Fruit fly (Drosophila melanogaster) whole organism, larva: ENCODE data around the gene Fpgs2.

Experiments used
- noc ChIP-seq: fragments of 200-800 bp; sonication (Bioruptor generic); optimal IDR thresholded peaks from 3 replicates; lab custom pipeline; 2019; ENCODE audit warnings: missing biosample characterization, mild to moderate bottlenecking, missing genetic modification characterization, moderate library complexity

The Fpgs2 gene

DNA sequence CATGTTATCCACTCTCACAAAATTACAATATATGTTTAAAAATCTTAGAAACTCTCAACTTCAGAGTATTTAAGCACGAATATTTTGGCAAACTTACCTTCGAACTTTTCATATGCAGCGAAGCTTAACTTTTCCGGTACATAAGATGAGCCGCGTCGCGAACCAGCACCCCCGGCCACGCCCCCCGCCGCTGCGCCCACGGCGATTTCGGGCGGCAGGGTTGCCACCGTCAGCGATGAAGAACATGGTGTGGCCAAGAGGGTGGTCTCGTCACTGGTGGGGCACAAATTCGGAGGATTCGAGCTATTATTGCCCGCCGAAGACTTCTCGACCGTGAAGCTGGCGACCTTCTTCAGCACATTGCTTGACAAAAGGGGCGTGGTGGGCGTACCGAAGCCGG, 30.1 kb downstream of the Fpgs2 start:
- TF ChIP-seq noc (tag; lab: Kevin White, UChicago): no peak

DNA sequence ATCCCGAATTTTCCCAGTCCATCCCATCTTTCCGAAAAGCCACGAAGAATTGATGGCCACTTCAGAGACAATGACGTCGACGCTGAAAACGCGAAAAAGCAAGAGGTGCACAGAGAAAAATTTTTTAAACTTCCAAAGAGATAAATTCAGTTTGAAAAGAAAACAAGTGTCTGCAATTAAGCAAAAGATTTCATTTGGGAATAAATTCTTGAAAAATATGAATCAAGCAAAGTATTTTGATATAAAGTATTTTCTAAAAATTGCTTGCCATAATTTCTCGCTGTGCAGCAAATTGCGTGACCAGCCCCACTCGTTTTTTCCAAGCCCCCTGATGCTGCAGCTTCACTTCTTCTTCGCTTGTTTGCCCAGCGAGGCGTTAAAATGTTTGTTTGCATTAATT, 31.9 kb downstream of the Fpgs2 start:
- TF ChIP-seq noc (tag; lab: Kevin White, UChicago): no peak

DNA sequence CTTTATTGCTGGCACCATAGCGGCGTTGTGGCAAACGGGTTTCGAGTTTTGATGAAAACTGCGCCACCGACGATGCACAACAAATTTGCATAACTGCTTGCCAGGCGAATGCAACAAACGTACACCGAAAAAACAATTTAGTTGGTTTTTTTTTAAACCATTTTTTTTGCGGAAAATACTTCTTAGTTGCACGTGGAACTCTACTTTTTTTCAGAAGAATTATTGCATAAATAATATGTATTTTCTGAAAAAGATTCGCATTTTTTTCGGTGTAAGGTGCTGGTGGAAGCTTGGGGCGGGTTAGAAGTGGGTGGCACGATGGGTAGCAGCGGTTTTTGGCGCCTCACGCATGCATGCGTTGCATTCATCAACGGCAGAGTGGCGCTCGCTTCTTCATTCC, 32.9 kb downstream of the Fpgs2 start:
- no peak for TF ChIP-seq noc (tag; lab: Kevin White, UChicago)

DNA sequence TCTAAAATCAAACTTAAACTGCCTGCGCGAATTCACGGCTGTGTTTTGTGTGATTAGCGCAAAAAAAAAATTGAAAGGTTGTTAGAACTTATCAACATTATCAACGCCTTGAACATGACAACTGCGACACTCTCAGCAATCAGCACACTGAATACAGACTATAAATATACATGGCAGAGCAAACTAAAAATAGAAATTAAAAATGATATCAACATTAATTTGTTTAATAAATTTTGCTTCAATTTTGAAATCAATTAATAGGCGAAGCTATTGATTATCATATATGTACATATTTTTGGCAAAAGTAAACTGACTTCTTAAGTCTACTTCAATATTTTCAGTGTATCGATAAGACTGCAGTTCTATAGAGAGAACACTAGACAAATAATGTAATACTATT, 34.0 kb downstream of the Fpgs2 start:
- TF ChIP-seq noc (tag; lab: Kevin White, UChicago): peak; percentile 89

DNA sequence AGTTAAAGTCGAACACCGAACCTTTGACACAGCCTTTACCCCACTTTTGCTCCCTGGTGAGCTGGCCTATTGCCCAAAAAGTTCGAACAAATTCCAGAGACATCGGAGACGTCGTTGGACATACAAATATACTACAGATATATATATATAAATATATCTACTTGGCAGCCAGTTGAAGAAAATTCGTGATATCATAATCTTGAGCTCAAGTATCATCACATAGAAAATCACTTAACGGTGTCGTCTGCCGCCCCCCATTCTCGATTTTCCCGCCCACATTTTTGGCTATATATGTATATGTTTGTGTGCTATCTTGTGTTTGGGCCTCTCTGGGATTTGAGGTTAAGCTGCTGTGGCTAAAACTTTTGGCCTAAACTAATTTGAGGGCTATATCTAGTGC, 37.1 kb downstream of the Fpgs2 start:
- no peak for TF ChIP-seq noc (tag; lab: Kevin White, UChicago)

DNA sequence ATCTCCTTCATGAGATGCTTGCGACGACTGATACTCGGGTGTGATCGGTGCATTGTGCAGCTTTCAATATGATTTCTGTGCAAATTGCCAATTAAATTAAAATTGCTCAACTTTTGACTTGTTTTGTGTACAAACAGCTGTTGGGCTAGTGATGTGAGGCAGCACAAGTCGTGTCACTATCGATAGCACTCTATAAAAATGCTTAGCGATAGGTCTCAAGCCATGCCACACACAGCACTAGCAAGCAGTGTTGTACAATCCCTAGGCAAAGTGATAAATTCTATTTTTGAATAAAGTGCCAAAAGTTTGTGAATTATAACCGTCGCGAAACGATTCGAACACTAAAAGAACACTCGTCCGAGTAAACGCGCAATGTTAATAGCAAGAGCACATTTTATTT, 41.8 kb downstream of the Fpgs2 start, which contains the start of gene CG31957:
Gene CG31957 (minus strand): TSS at position 176 of the 400 bp plus-strand sequence.
- no peak for TF ChIP-seq noc (tag; lab: Kevin White, UChicago)

DNA sequence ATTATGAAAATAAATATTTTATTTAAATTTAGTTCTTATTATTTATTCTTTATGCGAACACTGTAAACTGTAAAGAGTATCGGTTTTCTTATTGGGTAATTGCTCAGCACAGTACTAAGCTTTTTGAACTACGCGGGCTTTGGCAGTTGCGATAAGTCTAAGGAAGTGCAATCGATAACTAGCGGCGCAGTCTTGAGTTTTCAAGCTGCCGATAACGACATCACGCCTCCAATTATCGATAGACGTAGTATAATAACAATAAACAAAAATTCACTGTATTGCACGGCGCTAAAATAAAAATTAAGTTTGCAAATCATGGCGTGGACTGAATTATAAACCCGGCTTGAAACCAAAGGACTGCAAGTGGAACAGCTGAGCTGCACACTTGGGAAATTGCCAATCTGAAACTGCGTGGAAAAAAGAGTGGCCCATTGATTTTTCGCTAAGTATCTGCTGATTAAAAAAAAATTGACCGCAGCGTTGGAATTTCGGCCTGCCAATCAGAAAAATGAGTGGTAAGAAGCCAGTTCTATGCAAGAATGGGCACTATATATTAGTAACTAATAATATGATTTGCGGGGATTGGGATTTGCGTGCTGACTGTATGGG, 46.5 kb downstream of the Fpgs2 start, which contains the start of gene Cep97:
Gene Cep97 (plus strand): TSS at position 224 of the 609 bp plus-strand sequence.
- TF ChIP-seq noc (tag; lab: Kevin White, UChicago): no peak

DNA sequence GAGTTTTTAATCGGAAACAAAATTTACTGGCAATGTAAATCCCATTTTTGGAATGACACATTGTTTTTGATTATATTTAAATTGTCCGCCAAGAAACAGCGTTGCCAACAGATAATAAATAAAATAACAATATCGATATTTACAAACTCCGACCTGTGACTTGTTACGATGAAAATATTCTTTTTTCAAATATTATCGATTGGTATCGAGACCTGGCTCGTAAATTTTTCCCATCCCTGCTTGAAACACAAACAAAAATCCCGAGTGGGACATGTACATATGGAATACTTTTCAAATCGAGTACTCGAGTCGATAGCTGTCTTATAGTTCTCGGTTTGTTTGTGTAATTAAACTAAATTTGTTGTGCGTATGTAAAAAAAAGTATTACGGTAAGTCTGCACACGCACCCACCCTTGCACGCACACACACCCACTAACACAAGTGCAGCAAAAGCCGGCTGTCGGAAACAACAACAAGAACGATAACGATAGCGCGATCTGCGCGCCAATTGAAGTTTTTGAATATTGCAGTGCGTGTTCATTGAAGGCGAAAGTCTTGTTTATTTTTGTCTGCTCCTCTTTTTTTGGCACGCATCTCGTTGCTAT, 51.5 kb downstream of the Fpgs2 start, which contains the start of gene TTLL4B:
Gene TTLL4B (plus strand): TSS at position 232 of the 605 bp plus-strand sequence.
- no peak for TF ChIP-seq noc (tag; lab: Kevin White, UChicago)
